Fruit fly (Drosophila melanogaster) whole organism, embryonic: Measurements from ENCODE around the gene CG11858.

Experiments used
- Antp ChIP-seq: fragments of 200-800 bp; sonication (Bioruptor generic); optimal IDR thresholded peaks from 3 replicates; lab custom pipeline; 2016; ENCODE audit warnings: missing biosample characterization, missing genetic modification characterization
- B-H2 ChIP-seq: fragments of 200-800 bp; sonication (Bioruptor generic); optimal IDR thresholded peaks from 2 replicates; lab custom pipeline; 2018; ENCODE audit warnings: missing biosample characterization, mild to moderate bottlenecking, missing genetic modification characterization
- CG10267 ChIP-seq: fragments of 200-800 bp; sonication (Bioruptor generic); optimal IDR thresholded peaks from 2 replicates; lab custom pipeline; 2018; ENCODE audit warnings: missing biosample characterization, mild to moderate bottlenecking, missing genetic modification characterization, moderate library complexity
- CG10274 ChIP-seq: fragments of 200-800 bp; sonication (Bioruptor generic); optimal IDR thresholded peaks from 3 replicates; lab custom pipeline; 2017; ENCODE audit warnings: missing biosample characterization, mild to moderate bottlenecking, missing genetic modification characterization
- CG11695 ChIP-seq: fragments of 200-800 bp; sonication (Bioruptor generic); IDR thresholded peaks from 3 replicates; pipeline ENCODE4 v1.3.6; 2022; ENCODE audit warnings: missing biosample characterization, missing genetic modification characterization
- CG12104 ChIP-seq: fragments of 200-800 bp; sonication (Bioruptor generic); optimal IDR thresholded peaks from 3 replicates; lab custom pipeline; 2016; ENCODE audit warnings: missing biosample characterization, missing genetic modification characterization
- CG12744 ChIP-seq: fragments of 200-800 bp; sonication (Bioruptor generic); optimal IDR thresholded peaks from 2 replicates; lab custom pipeline; 2016; ENCODE audit warnings: missing biosample characterization, missing genetic modification characterization
- CG13296 ChIP-seq: fragments of 200-800 bp; sonication (Bioruptor generic); optimal IDR thresholded peaks from 3 replicates; lab custom pipeline; 2018; ENCODE audit warnings: missing biosample characterization, mild to moderate bottlenecking, missing genetic modification characterization
- CG13894 ChIP-seq: fragments of 200-800 bp; sonication (Bioruptor generic); optimal IDR thresholded peaks from 3 replicates; lab custom pipeline; 2018; ENCODE audit warnings: missing biosample characterization, mild to moderate bottlenecking, missing genetic modification characterization, moderate library complexity
- CG14667 ChIP-seq: fragments of 200-800 bp; sonication (Bioruptor generic); IDR thresholded peaks from 2 replicates; pipeline ENCODE4 v1.3.6; 2022; ENCODE audit warnings: missing biosample characterization, missing genetic modification characterization
- CG17912 ChIP-seq: fragments of 200-800 bp; sonication (Bioruptor generic); optimal IDR thresholded peaks from 2 replicates; lab custom pipeline; 2018; ENCODE audit warnings: missing biosample characterization, mild to moderate bottlenecking, missing genetic modification characterization
- CG2129 ChIP-seq: fragments of 200-800 bp; sonication (Bioruptor generic); IDR thresholded peaks from 2 replicates; pipeline ENCODE4 v1.3.6; 2022; ENCODE audit warnings: missing biosample characterization, missing genetic modification characterization; ENCODE audit not compliant: partially characterized antibody
- CG2199 ChIP-seq: fragments of 200-800 bp; sonication (Bioruptor generic); IDR thresholded peaks from 3 replicates; pipeline ENCODE4 v1.3.6; 2022; ENCODE audit warnings: missing biosample characterization, missing genetic modification characterization
- CG30431 ChIP-seq: fragments of 200-800 bp; sonication (Bioruptor generic); optimal IDR thresholded peaks from 2 replicates; lab custom pipeline; 2017; ENCODE audit warnings: missing biosample characterization, missing genetic modification characterization
- CG31224 ChIP-seq: fragments of 200-800 bp; sonication (Bioruptor generic); IDR thresholded peaks from 2 replicates; pipeline ENCODE4 v1.3.6; 2022; ENCODE audit warnings: missing biosample characterization, missing genetic modification characterization
- CG34422 ChIP-seq: fragments of 200-800 bp; sonication (Bioruptor generic); IDR thresholded peaks from 3 replicates; pipeline ENCODE4 v1.3.6; 2022; ENCODE audit warnings: missing biosample characterization, missing genetic modification characterization
- CG7556 ChIP-seq: fragments of 200-800 bp; sonication (Bioruptor generic); optimal IDR thresholded peaks from 2 replicates; lab custom pipeline; 2017; ENCODE audit warnings: missing biosample characterization, mild to moderate bottlenecking, missing genetic modification characterization
- CG8478 ChIP-seq: fragments of >200 bp; optimal IDR thresholded peaks from 2 replicates; lab custom pipeline; 2018
- CG8765 ChIP-seq: fragments of 200-800 bp; sonication (Bioruptor generic); IDR thresholded peaks from 2 replicates; pipeline ENCODE4 v1.3.6; 2022; ENCODE audit warnings: missing biosample characterization, missing genetic modification characterization
- Dad ChIP-seq: fragments of 200-800 bp; sonication (Bioruptor generic); optimal IDR thresholded peaks from 3 replicates; lab custom pipeline; 2016; ENCODE audit warnings: missing biosample characterization, missing genetic modification characterization
- Dref ChIP-seq: fragments of 200-800 bp; sonication (Bioruptor generic); IDR thresholded peaks from 2 replicates; pipeline ENCODE4 v1.3.6; 2022; ENCODE audit warnings: missing biosample characterization, missing genetic modification characterization
- Fer2 ChIP-seq: fragments of 200-800 bp; sonication (Bioruptor generic); optimal IDR thresholded peaks from 2 replicates; lab custom pipeline; 2018; ENCODE audit warnings: missing biosample characterization, mild to moderate bottlenecking, missing genetic modification characterization, moderate library complexity
- Gug ChIP-seq: fragments of 200-800 bp; sonication (Bioruptor generic); IDR thresholded peaks from 4 replicates; pipeline ENCODE4 v1.3.6; 2022; ENCODE audit warnings: missing biosample characterization, missing genetic modification characterization
- Hand ChIP-seq: fragments of 200-800 bp; sonication (Bioruptor generic); optimal IDR thresholded peaks from 2 replicates; lab custom pipeline; 2017; ENCODE audit warnings: mild to moderate bottlenecking, missing biosample characterization, missing genetic modification reagents, missing genetic modification characterization
- Jarid2 ChIP-seq: fragments of 200-800 bp; sonication (Bioruptor generic); optimal IDR thresholded peaks from 3 replicates; lab custom pipeline; 2017; ENCODE audit warnings: mild to moderate bottlenecking, missing biosample characterization, missing genetic modification reagents, missing genetic modification characterization
- Sry-δ ChIP-seq: fragments of 200-800 bp; sonication (Bioruptor generic); optimal IDR thresholded peaks from 2 replicates; lab custom pipeline; 2016; ENCODE audit warnings: missing biosample characterization, missing genetic modification characterization
- Trl ChIP-seq, 3 experiments: fragments of >200 bp in 2 of 3; fragments of 200-800 bp in 1 of 3; sonication (Bioruptor generic) in 1 of 3; optimal IDR thresholded peaks; 2 replicates in 1 of 3; 3 replicates in 2 of 3; lab custom pipeline; 2016 to 2017; ENCODE audit warnings: missing biosample characterization in 1 of 3, missing genetic modification characterization in 1 of 3
- Usf ChIP-seq: fragments of 200-800 bp; sonication (Bioruptor generic); optimal IDR thresholded peaks from 2 replicates; lab custom pipeline; 2017; ENCODE audit warnings: missing genotype, missing biosample characterization, missing genetic modification characterization
- Xbp1 ChIP-seq: fragments of 200-800 bp; sonication (Bioruptor generic); optimal IDR thresholded peaks from 3 replicates; lab custom pipeline; 2016; ENCODE audit warnings: missing biosample characterization, mild to moderate bottlenecking, missing genetic modification characterization
- Xrp1 ChIP-seq: fragments of 200-800 bp; sonication (Bioruptor generic); IDR thresholded peaks from 2 replicates; pipeline ENCODE4 v1.3.6; 2022; ENCODE audit warnings: missing biosample characterization, missing genetic modification characterization
- bsh ChIP-seq, 2 experiments: fragments of 200-800 bp; sonication (Bioruptor generic); optimal IDR thresholded peaks; 2 replicates each; lab custom pipeline; 2017 to 2018; ENCODE audit warnings: mild to moderate bottlenecking in 2 of 2, missing biosample characterization in 2 of 2, missing genetic modification characterization in 2 of 2, moderate library complexity in 1 of 2
- crp ChIP-seq, 2 experiments: fragments of 200-800 bp; sonication (Bioruptor generic); optimal IDR thresholded peaks; 2 replicates in 1 of 2; 3 replicates in 1 of 2; lab custom pipeline; 2017; ENCODE audit warnings: missing biosample characterization in 2 of 2, missing genetic modification characterization in 2 of 2, mild to moderate bottlenecking in 1 of 2, moderate library complexity in 1 of 2
- dysf ChIP-seq: fragments of 200-800 bp; sonication (Bioruptor generic); IDR thresholded peaks from 3 replicates; pipeline ENCODE4 v1.3.6; 2022; ENCODE audit warnings: missing biosample characterization, missing genetic modification characterization
- ems ChIP-seq: fragments of 200-800 bp; sonication (Bioruptor generic); optimal IDR thresholded peaks from 3 replicates; lab custom pipeline; 2016; ENCODE audit warnings: missing biosample characterization, missing genetic modification characterization
- ftz-f1 ChIP-seq: fragments of 200-800 bp; sonication (Bioruptor generic); optimal IDR thresholded peaks from 2 replicates; lab custom pipeline; 2016; ENCODE audit warnings: missing biosample characterization, missing genetic modification characterization
- gcm2 ChIP-seq: fragments of 200-800 bp; sonication (Bioruptor generic); optimal IDR thresholded peaks from 2 replicates; lab custom pipeline; 2016; ENCODE audit warnings: missing biosample characterization, missing genetic modification characterization
- grau ChIP-seq: fragments of 200-800 bp; optimal IDR thresholded peaks from 3 replicates; lab custom pipeline; 2019; ENCODE audit warnings: missing biosample characterization, mild to moderate bottlenecking, missing genetic modification characterization, moderate library complexity
- inv ChIP-seq: fragments of 200-800 bp; sonication (Bioruptor generic); IDR thresholded peaks from 2 replicates; pipeline ENCODE4 v1.3.6; 2022; ENCODE audit warnings: missing biosample characterization, missing genetic modification characterization; ENCODE audit not compliant: partially characterized antibody
- kni ChIP-seq: fragments of 200-800 bp; sonication (Bioruptor generic); optimal IDR thresholded peaks from 3 replicates; lab custom pipeline; 2017; ENCODE audit warnings: mild to moderate bottlenecking, missing biosample characterization, missing genetic modification reagents, missing genetic modification characterization
- lola ChIP-seq, 3 experiments: fragments of >200 bp in 2 of 3; fragments of 200-800 bp in 1 of 3; sonication (Bioruptor generic) in 1 of 3; optimal IDR thresholded peaks; 2 replicates each; lab custom pipeline; 2017 to 2019; ENCODE audit warnings: missing biosample characterization in 3 of 3, missing genetic modification characterization in 3 of 3, mild to moderate bottlenecking in 1 of 3, moderate library complexity in 1 of 3
- luna ChIP-seq: fragments of 200-800 bp; sonication (Bioruptor generic); optimal IDR thresholded peaks from 2 replicates; lab custom pipeline; 2016; ENCODE audit warnings: missing biosample characterization, missing genetic modification characterization
- org-1 ChIP-seq: fragments of 200-800 bp; sonication (Bioruptor generic); optimal IDR thresholded peaks from 2 replicates; lab custom pipeline; 2017; ENCODE audit warnings: missing biosample characterization, missing genetic modification characterization
- pho ChIP-seq: fragments of 200-800 bp; sonication (Bioruptor generic); optimal IDR thresholded peaks from 2 replicates; lab custom pipeline; 2016; ENCODE audit warnings: missing biosample characterization, missing genetic modification characterization
- prd ChIP-seq, 3 experiments: fragments of >200 bp in 2 of 3; fragments of 200-800 bp in 1 of 3; sonication (Bioruptor generic) in 1 of 3; optimal IDR thresholded peaks in 2 of 3; IDR thresholded peaks in 1 of 3; 2 replicates in 2 of 3; 3 replicates in 1 of 3; pipeline versions ENCODE4 v1.3.6 to Lab custom; 2017 to 2022; ENCODE audit warnings: missing biosample characterization in 1 of 3, missing genetic modification characterization in 1 of 3
- sisA ChIP-seq: fragments of 200-800 bp; sonication (Bioruptor generic); IDR thresholded peaks from 2 replicates; pipeline ENCODE4 v1.3.6; 2022; ENCODE audit warnings: missing biosample characterization, missing genetic modification characterization
- sr ChIP-seq: fragments of 200-800 bp; sonication (Bioruptor generic); IDR thresholded peaks from 3 replicates; pipeline ENCODE4 v1.3.6; 2022; ENCODE audit warnings: missing biosample characterization, missing genetic modification characterization
- stwl ChIP-seq: fragments of 200-800 bp; sonication (Bioruptor generic); optimal IDR thresholded peaks from 3 replicates; lab custom pipeline; 2018; ENCODE audit warnings: missing biosample characterization, mild to moderate bottlenecking, missing genetic modification characterization, moderate library complexity
- tup ChIP-seq: fragments of 200-800 bp; sonication (Bioruptor generic); optimal IDR thresholded peaks from 2 replicates; lab custom pipeline; 2016; ENCODE audit warnings: missing biosample characterization, mild to moderate bottlenecking, missing genetic modification characterization, moderate library complexity
- zen2 ChIP-seq: fragments of 200-800 bp; sonication (Bioruptor generic); IDR thresholded peaks from 3 replicates; pipeline ENCODE4 v1.3.6; 2022; ENCODE audit warnings: missing biosample characterization, missing genetic modification characterization; ENCODE audit not compliant: partially characterized antibody
- zfh1 ChIP-seq: fragments of 200-800 bp; sonication (Bioruptor generic); IDR thresholded peaks from 3 replicates; pipeline ENCODE4 v1.3.6; 2022; ENCODE audit warnings: missing biosample characterization, missing genetic modification characterization

CG11858 gene

DNA sequence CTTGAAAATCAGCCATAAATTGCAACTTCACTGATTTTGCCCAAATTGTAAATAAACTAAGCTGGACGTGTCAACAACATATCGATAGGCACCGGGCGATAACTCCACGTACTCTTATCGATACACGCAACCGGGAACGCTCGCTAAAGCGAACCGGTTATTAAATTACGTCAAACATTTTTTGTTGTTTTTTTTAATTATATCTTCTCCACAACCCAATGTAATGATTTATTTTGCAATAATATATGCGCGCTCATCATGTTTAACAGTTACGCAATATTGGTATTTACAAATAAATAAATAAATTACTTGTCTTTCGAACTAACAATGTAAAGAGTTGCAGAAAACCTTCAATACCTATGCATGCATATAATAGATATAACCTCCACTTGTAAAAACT is 47.4 kb upstream of the CG11858 start, which contains the start of gene Saysd1 (continued):
- TF ChIP-seq kni (GFP tag; lab: Kevin White, UChicago) (no peak), Antp (GFP tag; lab: Kevin White, UChicago) (no peak), ems (GFP tag; lab: Kevin White, UChicago) (no peak), CG13894 (tag; lab: Kevin White, UChicago) (no peak), CG7556 (no peak), CG13296 (no peak), bsh (GFP tag; optimal IDR thresholded peaks at IDR 0.05; lab: Kevin White, UChicago) (no peak), Jarid2 (GFP tag; lab: Kevin White, UChicago) (no peak), CG10267 (tag; lab: Kevin White, UChicago) (peak; percentile 16), zen2 (GFP tag; lab: Robert Waterston, UW) (peak; percentile 84), inv (peak; percentile 60; the same call in 1 of the 2 replicates), CG12744 (GFP tag; lab: Kevin White, UChicago) (no peak), CG34422 (GFP tag; lab: Robert Waterston, UW) (no peak; the same call in 2 of the 3 replicates), prd (optimal IDR thresholded peaks at IDR 0.05; lab: Kevin White, UChicago) (no peak), prd (GFP tag; IDR thresholded peaks at IDR 0.05; lab: Robert Waterston, UW) (peak; percentile 48), pho (GFP tag; lab: Kevin White, UChicago) (no peak), CG17912 (GFP tag; lab: Kevin White, UChicago) (no peak), stwl (tag; lab: Kevin White, UChicago) (peak; percentile 83), Dref (GFP tag; lab: Robert Waterston, UW) (peak; percentile 92), B-H2 (no peak), Xrp1 (GFP tag; lab: Robert Waterston, UW) (no peak; the same call in 1 of the 2 replicates), dysf (peak; percentile 45; the same call in 1 of the 3 replicates), Dad (GFP tag; lab: Kevin White, UChicago) (no peak), Usf (GFP tag; lab: Kevin White, UChicago) (no peak), CG11695 (0 out of 3 replicates have a peak, but pooled peaks have one; percentile 34), CG10274 (no peak), CG8765 (GFP tag; lab: Robert Waterston, UW) (no peak), CG14667 (GFP tag; lab: Robert Waterston, UW) (no peak), zfh1 (GFP tag; lab: Robert Waterston, UW) (peak; percentile 45; the same call in 1 of the 3 replicates), CG30431 (GFP tag; lab: Kevin White, UChicago) (no peak), luna (GFP tag; lab: Kevin White, UChicago) (no peak), Sry-δ (GFP tag; lab: Kevin White, UChicago) (peak; percentile 71), CG2199 (GFP tag; lab: Robert Waterston, UW) (0 out of 3 replicates have a peak, but pooled peaks have one; percentile 48), grau (peak; percentile 71), tup (GFP tag; lab: Kevin White, UChicago) (no peak), sisA (GFP tag; lab: Robert Waterston, UW) (no peak), CG12104 (no peak), lola (GFP tag; optimal IDR thresholded peaks at IDR 0.05; lab: Kevin White, UChicago) (no peak), crp (GFP tag; optimal IDR thresholded peaks at IDR 0.05; lab: Kevin White, UChicago) (no peak), gcm2 (GFP tag; lab: Kevin White, UChicago) (no peak), Xbp1 (GFP tag; lab: Kevin White, UChicago) (no peak), CG2129 (peak; percentile 70), org-1 (no peak), Fer2 (tag; lab: Kevin White, UChicago) (no peak), ftz-f1 (GFP tag; lab: Kevin White, UChicago) (peak; percentile 33), Hand (GFP tag; lab: Kevin White, UChicago) (no peak), Trl (optimal IDR thresholded peaks at IDR 0.05; lab: Kevin White, UChicago) (no peak), Trl (GFP tag; optimal IDR thresholded peaks at IDR 0.05; lab: Kevin White, UChicago) (peak; percentile 11), CG31224 (no peak), sr (no peak), CG8478 (lab: Kevin White, UChicago) (no peak), Gug (GFP tag; lab: Robert Waterston, UW) (peak; percentile 35; the same call in 1 of the 4 replicates)
